Worm (Caenorhabditis elegans) whole organism, L2 larva: ENCODE measurements around the gene ins-39.
A peak's percentile ranks its signal among the peaks of the same experiment; 100 is the strongest.

ENCODE experiments used
- R02D3.7 ChIP-seq: fragments of 150-350 bp; optimal IDR thresholded peaks from 2 replicates; lab custom pipeline; 2014; ENCODE audit warnings: missing biosample characterization, missing genetic modification characterization
- Y55F3AM.14 ChIP-seq: fragments of 200-800 bp; sonication (Bioruptor generic); optimal IDR thresholded peaks from 2 replicates; lab custom pipeline; 2018; ENCODE audit warnings: mild to moderate bottlenecking, missing genetic modification characterization, missing compliant biosample characterization
- alr-1 ChIP-seq: fragments of 150-350 bp; optimal IDR thresholded peaks from 2 replicates; lab custom pipeline; 2014; ENCODE audit warnings: missing biosample characterization, missing genetic modification characterization
- ceh-16 ChIP-seq: fragments of 150-350 bp; optimal IDR thresholded peaks from 2 replicates; lab custom pipeline; 2014; ENCODE audit warnings: missing biosample characterization, missing genetic modification characterization
- lin-13 ChIP-seq: fragments of 150-350 bp; optimal IDR thresholded peaks from 2 replicates; lab custom pipeline; 2014; ENCODE audit warnings: missing biosample characterization, missing genetic modification reagents, missing genetic modification characterization
- lin-39 ChIP-seq: fragments of 150-350 bp; optimal IDR thresholded peaks from 2 replicates; lab custom pipeline; 2014; ENCODE audit warnings: missing biosample characterization, missing genetic modification reagents, missing genetic modification characterization
- nhr-10 ChIP-seq: sonication (generic microtip); optimal IDR thresholded peaks from 2 replicates; lab custom pipeline; 2017; ENCODE audit warnings: missing biosample characterization, missing genetic modification characterization
- nhr-11 ChIP-seq: fragments of 150-350 bp; optimal IDR thresholded peaks from 2 replicates; lab custom pipeline; 2014; ENCODE audit warnings: missing biosample characterization, missing genetic modification characterization
- nhr-21 ChIP-seq: fragments of 150-350 bp; optimal IDR thresholded peaks from 2 replicates; lab custom pipeline; 2014; ENCODE audit warnings: missing biosample characterization, missing genetic modification characterization
- nhr-23 ChIP-seq: fragments of 150-350 bp; optimal IDR thresholded peaks from 2 replicates; lab custom pipeline; 2014; ENCODE audit warnings: missing biosample characterization, missing genetic modification reagents, missing genetic modification characterization
- nhr-237 ChIP-seq: fragments of 150-350 bp; optimal IDR thresholded peaks from 2 replicates; lab custom pipeline; 2014; ENCODE audit warnings: missing biosample characterization, missing genetic modification characterization
- nhr-25 ChIP-seq: fragments of 150-350 bp; sonication (generic microtip); optimal IDR thresholded peaks from 3 replicates; lab custom pipeline; 2014; ENCODE audit warnings: missing biosample characterization, missing genetic modification characterization
- sma-9 ChIP-seq, 2 experiments: fragments of 150-350 bp in 1 of 2; sonication (generic microtip) in 1 of 2; optimal IDR thresholded peaks; 2 replicates each; lab custom pipeline; 2014 to 2016; ENCODE audit warnings: missing genetic modification characterization in 2 of 2, mild to moderate bottlenecking in 1 of 2, missing biosample characterization in 1 of 2, missing compliant biosample characterization in 1 of 2, missing genetic modification reagents in 1 of 2, moderate library complexity in 1 of 2
- snpc-4 ChIP-seq: fragments of 150-350 bp; optimal IDR thresholded peaks from 2 replicates; lab custom pipeline; 2014; ENCODE audit warnings: missing biosample characterization, missing genetic modification characterization
- unc-62 ChIP-seq: fragments of 150-350 bp; optimal IDR thresholded peaks from 2 replicates; lab custom pipeline; 2014; ENCODE audit warnings: missing biosample characterization, missing genetic modification reagents, missing genetic modification characterization
- zag-1 ChIP-seq: fragments of 150-350 bp; optimal IDR thresholded peaks from 2 replicates; lab custom pipeline; 2014; ENCODE audit warnings: missing biosample characterization, missing genetic modification characterization
- ztf-11 ChIP-seq: sonication (generic microtip); optimal IDR thresholded peaks from 2 replicates; lab custom pipeline; 2017; ENCODE audit warnings: missing biosample characterization, missing genetic modification characterization

Gene ins-39

ce11 chrX:1299849-1300248 is 44.4 kb downstream of the ins-39 start, which contains the start of gene inso-1:
Gene inso-1, plus strand, starts transcription at chrX:1300149.
- TF ChIP-seq alr-1 (tag; lab: Kevin White, UChicago) (no peak), nhr-10 (no peak), snpc-4 (no peak), nhr-25 (tag; lab: Kevin White, UChicago) (no peak), nhr-23 (tag; lab: Kevin White, UChicago) (no peak), R02D3.7 (tag; lab: Kevin White, UChicago) (no peak), ceh-16 (tag; lab: Kevin White, UChicago) (no peak), nhr-11 (tag; lab: Kevin White, UChicago) (no peak), lin-39 (tag; lab: Kevin White, UChicago) (no peak), nhr-237 (tag; lab: Kevin White, UChicago) (no peak), lin-13 (GFP tag; lab: Kevin White, UChicago) (no peak), ztf-11 (tag; lab: Kevin White, UChicago) (no peak), Y55F3AM.14 (no peak)

ce11 chrX:1295713-1296112 is 48.5 kb downstream of the ins-39 start:
- TF ChIP-seq nhr-237 (tag; lab: Kevin White, UChicago) (no peak), ceh-16 (tag; lab: Kevin White, UChicago) (no peak), zag-1 (no peak)

ce11 chrX:1294607-1295303 is 49.5 kb downstream of the ins-39 start, which contains the start of gene dop-4:
Gene dop-4, plus strand, starts transcription at chrX:1295253.
- TF ChIP-seq nhr-21 (tag; lab: Kevin White, UChicago) (no peak), sma-9 (GFP tag; optimal IDR thresholded peaks at IDR 0.05; lab: Kevin White, UChicago) (peak; percentile 7), sma-9 (tag; optimal IDR thresholded peaks at IDR 0.05; lab: Kevin White, UChicago) (no peak), unc-62 (GFP tag; lab: Kevin White, UChicago) (no peak)
- TF ChIP-seq, all 48 proteins: peak for 1
